Worm (Caenorhabditis elegans) whole organism, L4 larva: ENCODE measurements around the gene tre-2.

Source experiments
- Y5F2A.4 ChIP-seq: fragments of 200-800 bp; sonication (Bioruptor generic); optimal IDR thresholded peaks from 2 replicates; lab custom pipeline; 2018; ENCODE audit warnings: mild to moderate bottlenecking, missing genetic modification characterization, missing compliant biosample characterization
- ZK337.2 ChIP-seq: fragments of 200-800 bp; sonication (Bioruptor generic); IDR thresholded peaks from 2 replicates; pipeline ENCODE4 v1.3.6; 2022; ENCODE audit warnings: missing genetic modification reagents, missing genetic modification characterization, missing compliant biosample characterization
- ama-1 ChIP-seq: fragments of 150-350 bp; optimal IDR thresholded peaks from 2 replicates; lab custom pipeline; 2014; ENCODE audit warnings: inconsistent platforms, mixed read lengths
- ceh-82 ChIP-seq: sonication (generic microtip); optimal IDR thresholded peaks from 2 replicates; lab custom pipeline; 2017; ENCODE audit warnings: missing biosample characterization, missing genetic modification characterization
- cey-2 ChIP-seq: sonication (generic microtip); optimal IDR thresholded peaks from 3 replicates; lab custom pipeline; 2017; ENCODE audit warnings: missing genetic modification characterization, mild to moderate bottlenecking, missing compliant biosample characterization, antibody characterized with exemption, borderline replicate concordance; ENCODE audit not compliant: insufficient read depth
- dmd-6 ChIP-seq: fragments of 200-800 bp; sonication (Bioruptor generic); IDR thresholded peaks from 2 replicates; pipeline ENCODE4 v1.3.6; 2022; ENCODE audit warnings: missing genetic modification reagents, missing genetic modification characterization, missing compliant biosample characterization
- lin-15B ChIP-seq: fragments of 150-350 bp; sonication (generic microtip); optimal IDR thresholded peaks from 3 replicates; lab custom pipeline; 2014; ENCODE audit warnings: missing biosample characterization, missing genetic modification characterization
- nhr-11 ChIP-seq: fragments of 150-350 bp; optimal IDR thresholded peaks from 2 replicates; lab custom pipeline; 2014; ENCODE audit warnings: missing biosample characterization, missing genetic modification characterization
- nhr-237 ChIP-seq: sonication (generic microtip); optimal IDR thresholded peaks from 2 replicates; lab custom pipeline; 2017; ENCODE audit warnings: missing biosample characterization, missing genetic modification characterization
- pqm-1 ChIP-seq: sonication (generic microtip); optimal IDR thresholded peaks from 2 replicates; lab custom pipeline; 2017; ENCODE audit warnings: missing biosample characterization, missing genetic modification characterization
- rbr-2 ChIP-seq: sonication (generic microtip); optimal IDR thresholded peaks from 2 replicates; lab custom pipeline; 2016; ENCODE audit warnings: missing genotype, missing genetic modification characterization, missing compliant biosample characterization
- unc-62 ChIP-seq, 3 experiments: fragments of 150-350 bp in 1 of 3; sonication (generic microtip); optimal IDR thresholded peaks in 2 of 3; peaks in 1 of 3; 1 replicate in 1 of 3; 2 replicates in 2 of 3; lab custom pipeline; 2014 to 2017; ENCODE audit warnings: missing biosample characterization in 3 of 3, missing genetic modification characterization in 3 of 3, missing genetic modification reagents in 3 of 3, missing genotype in 1 of 3
- ztf-11 ChIP-seq: fragments of 150-350 bp; optimal IDR thresholded peaks from 2 replicates; lab custom pipeline; 2014; ENCODE audit warnings: missing biosample characterization, missing genetic modification characterization

ce11 chrIV:6925520-6925919, 42.3 kb upstream of the tre-2 start:
- TF ChIP-seq unc-62 (GFP tag; optimal IDR thresholded peaks at IDR 0.05 in 1 of 2; lab: Kevin White, UChicago) = no peak
- no peak for TF ChIP-seq unc-62 (tag; optimal IDR thresholded peaks at IDR 0.05; lab: Kevin White, UChicago)
- TF ChIP-seq lin-15B = no peak
- no peak for TF ChIP-seq ceh-82 (tag; lab: Kevin White, UChicago)
- no peak for TF ChIP-seq nhr-11 (tag; lab: Kevin White, UChicago)
- TF ChIP-seq ztf-11 (tag; lab: Kevin White, UChicago) = no peak
- TF ChIP-seq ama-1 (lab: Kevin White, UChicago) = no peak
- TF ChIP-seq pqm-1 (tag; lab: Kevin White, UChicago) = no peak
- no peak for TF ChIP-seq cey-2 (tag; lab: Kevin White, UChicago)
- TF ChIP-seq ZK337.2 (GFP tag; lab: Robert Waterston, UW) = no peak
- TF ChIP-seq rbr-2 (tag; lab: Kevin White, UChicago) = no peak
- TF ChIP-seq nhr-237 (tag; lab: Kevin White, UChicago) = no peak
- TF ChIP-seq Y5F2A.4 (GFP tag; lab: Kevin White, UChicago) = no peak
- TF ChIP-seq dmd-6 (GFP tag; lab: Robert Waterston, UW) = no peak
